Fruit fly (Drosophila melanogaster): ENCODE results near the gene Pex12.

DNA sequence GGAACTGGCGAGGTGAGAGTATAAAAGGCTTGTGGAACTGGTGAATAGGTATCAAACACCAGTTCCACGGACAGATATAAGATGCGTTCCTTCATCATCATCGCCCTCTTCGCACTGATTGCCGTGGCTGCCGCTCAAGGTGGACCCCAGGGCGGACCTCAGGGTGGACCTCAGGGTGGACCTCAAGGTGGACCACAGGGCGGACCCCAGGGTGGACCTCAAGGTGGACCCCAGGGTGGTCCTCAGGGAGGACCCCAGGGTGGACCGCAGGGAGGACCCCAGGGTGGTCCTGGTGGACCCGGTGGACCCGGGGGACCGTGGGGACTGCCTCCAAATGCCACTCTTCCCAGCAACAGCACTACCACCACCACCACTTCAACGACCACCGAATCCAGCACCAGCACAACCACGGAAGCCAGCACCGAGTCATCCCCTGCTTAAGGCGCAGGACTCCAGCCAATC is 36.6 kb upstream of the Pex12 start, which contains the start of gene CG13947:
- TF ChIP-seq toe (GFP tag; optimal IDR thresholded peaks at IDR 0.05) (no peak), CG11617 (GFP tag; optimal IDR thresholded peaks at IDR 0.05) (no peak)
